Fruit fly (Drosophila melanogaster) Kc167 (cell line): Measurements from ENCODE around the gene Ns1.

Experiments used
- Myc ChIP-seq: fragments of >200 bp; optimal IDR thresholded peaks from 2 replicates; lab custom pipeline; 2017; ENCODE audit warnings: missing external identifiers
- Sin3A ChIP-seq: fragments of >200 bp; optimal IDR thresholded peaks from 2 replicates; lab custom pipeline; 2018; ENCODE audit warnings: missing external identifiers
- h ChIP-seq: fragments of >200 bp; optimal IDR thresholded peaks from 3 replicates; lab custom pipeline; 2018; ENCODE audit warnings: missing external identifiers
- ttk ChIP-seq: sonication (Bioruptor generic); optimal IDR thresholded peaks from 2 replicates; lab custom pipeline; 2017; ENCODE audit warnings: missing external identifiers

DNA sequence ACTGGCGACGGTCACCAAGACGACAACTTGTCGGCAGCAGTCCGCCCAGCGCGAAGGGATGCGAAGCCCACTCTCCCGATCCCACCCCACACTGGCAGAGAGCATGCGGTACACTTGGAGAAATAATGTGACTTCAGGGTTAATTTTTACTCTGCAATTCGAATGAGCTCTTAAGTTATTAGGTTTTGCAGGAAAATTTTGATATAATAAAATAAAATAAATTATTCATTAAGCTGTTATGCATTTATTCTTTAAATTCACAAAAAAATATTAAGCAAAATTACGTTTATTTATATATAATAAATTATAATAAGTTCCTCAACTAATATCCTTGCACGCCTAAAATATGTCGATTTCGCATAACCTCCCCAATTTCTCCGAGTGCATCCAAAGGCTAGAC lies 23.6 kb downstream of the Ns1 start:
- no peak for TF ChIP-seq ttk (lab: Kevin White, UChicago)
- no peak for TF ChIP-seq h (lab: Kevin White, UChicago)
- TF ChIP-seq Sin3A (lab: Kevin White, UChicago) = no peak
- no peak for TF ChIP-seq Myc
